Fruit fly (Drosophila melanogaster) whole organism, embryonic: ENCODE data around the gene Ctl1.

Experiments used
- ATbp ChIP-seq: fragments of 200-800 bp; sonication (Bioruptor generic); optimal IDR thresholded peaks from 2 replicates; lab custom pipeline; 2017; ENCODE audit warnings: missing biosample characterization, mild to moderate bottlenecking, missing genetic modification characterization, missing genetic modification reagents
- Adf1 ChIP-seq: fragments of 200-800 bp; sonication (Bioruptor generic); IDR thresholded peaks from 2 replicates; pipeline ENCODE4 v1.3.6; 2022; ENCODE audit warnings: missing biosample characterization, missing genetic modification characterization
- B-H2 ChIP-seq: fragments of 200-800 bp; sonication (Bioruptor generic); optimal IDR thresholded peaks from 2 replicates; lab custom pipeline; 2018; ENCODE audit warnings: missing biosample characterization, mild to moderate bottlenecking, missing genetic modification characterization
- CG10431 ChIP-seq: fragments of 200-800 bp; sonication (Bioruptor generic); optimal IDR thresholded peaks from 3 replicates; lab custom pipeline; 2018; ENCODE audit warnings: missing biosample characterization, mild to moderate bottlenecking, missing genetic modification characterization
- CG10543 ChIP-seq: fragments of 200-800 bp; sonication (Bioruptor generic); optimal IDR thresholded peaks from 3 replicates; lab custom pipeline; 2017; ENCODE audit warnings: missing biosample characterization, mild to moderate bottlenecking, missing genetic modification characterization, moderate library complexity
- CG10959 ChIP-seq: fragments of 200-800 bp; sonication (Bioruptor generic); IDR thresholded peaks from 2 replicates; pipeline ENCODE4 v1.3.6; 2022; ENCODE audit warnings: missing biosample characterization, missing genetic modification characterization
- CG12071 ChIP-seq: fragments of 200-800 bp; sonication (Bioruptor generic); optimal IDR thresholded peaks from 3 replicates; lab custom pipeline; 2018; ENCODE audit warnings: missing biosample characterization, mild to moderate bottlenecking, missing genetic modification characterization
- CG12155 ChIP-seq: fragments of 200-800 bp; sonication (Bioruptor generic); optimal IDR thresholded peaks from 3 replicates; lab custom pipeline; 2016; ENCODE audit warnings: missing biosample characterization, missing genetic modification characterization
- CG15011 ChIP-seq: fragments of 200-800 bp; sonication (Bioruptor generic); optimal IDR thresholded peaks from 3 replicates; lab custom pipeline; 2018; ENCODE audit warnings: missing biosample characterization, mild to moderate bottlenecking, missing genetic modification characterization
- CG1529 ChIP-seq: fragments of 200-800 bp; sonication (Bioruptor generic); optimal IDR thresholded peaks from 3 replicates; lab custom pipeline; 2018; ENCODE audit warnings: missing biosample characterization, missing genetic modification characterization
- CG1602 ChIP-seq: fragments of 200-800 bp; sonication (Bioruptor generic); optimal IDR thresholded peaks from 3 replicates; lab custom pipeline; 2016; ENCODE audit warnings: missing biosample characterization, missing genetic modification characterization
- CG17385 ChIP-seq: fragments of 200-800 bp; sonication (Bioruptor generic); optimal IDR thresholded peaks from 3 replicates; lab custom pipeline; 2018; ENCODE audit warnings: missing biosample characterization, mild to moderate bottlenecking, missing genetic modification characterization
- CG1792 ChIP-seq: fragments of 200-800 bp; sonication (Bioruptor generic); optimal IDR thresholded peaks from 2 replicates; lab custom pipeline; 2016; ENCODE audit warnings: missing biosample characterization, missing genetic modification characterization
- CG30020 ChIP-seq: fragments of 200-800 bp; optimal IDR thresholded peaks from 2 replicates; lab custom pipeline; 2019; ENCODE audit warnings: missing biosample characterization, mild to moderate bottlenecking, missing genetic modification characterization, moderate library complexity
- CG30403 ChIP-seq: fragments of 200-800 bp; sonication (Bioruptor generic); optimal IDR thresholded peaks from 3 replicates; lab custom pipeline; 2016; ENCODE audit warnings: missing biosample characterization, missing genetic modification characterization
- CG3847 ChIP-seq: fragments of 200-800 bp; sonication (Bioruptor generic); IDR thresholded peaks from 2 replicates; pipeline ENCODE4 v1.3.6; 2022; ENCODE audit warnings: missing biosample characterization, missing genetic modification characterization
- CG4424 ChIP-seq: fragments of 200-800 bp; sonication (Bioruptor generic); optimal IDR thresholded peaks from 3 replicates; lab custom pipeline; 2016; ENCODE audit warnings: missing biosample characterization, missing genetic modification characterization
- CG4854 ChIP-seq: fragments of 200-800 bp; sonication (Bioruptor generic); optimal IDR thresholded peaks from 2 replicates; lab custom pipeline; 2016; ENCODE audit warnings: missing biosample characterization, missing genetic modification characterization, inconsistent platforms
- CG6272 ChIP-seq: fragments of 200-800 bp; sonication (Bioruptor generic); IDR thresholded peaks from 2 replicates; pipeline ENCODE4 v1.3.6; 2022; ENCODE audit warnings: missing biosample characterization, missing genetic modification characterization
- CG6683 ChIP-seq: fragments of 200-800 bp; sonication (Bioruptor generic); optimal IDR thresholded peaks from 2 replicates; lab custom pipeline; 2017; ENCODE audit warnings: missing biosample characterization, mild to moderate bottlenecking, missing genetic modification characterization, missing genetic modification reagents
- CG7839 ChIP-seq: fragments of 200-800 bp; sonication (Bioruptor generic); optimal IDR thresholded peaks from 3 replicates; lab custom pipeline; 2018; ENCODE audit warnings: missing biosample characterization, mild to moderate bottlenecking, missing genetic modification characterization, moderate library complexity
- CG8924 ChIP-seq: fragments of 200-800 bp; optimal IDR thresholded peaks from 3 replicates; lab custom pipeline; 2019; ENCODE audit warnings: missing biosample characterization, mild to moderate bottlenecking, missing genetic modification characterization, moderate library complexity
- CG9797 ChIP-seq: fragments of 200-800 bp; sonication (Bioruptor generic); optimal IDR thresholded peaks from 3 replicates; lab custom pipeline; 2018; ENCODE audit warnings: missing biosample characterization, mild to moderate bottlenecking, missing genetic modification characterization
- HHEX ChIP-seq: fragments of 200-800 bp; sonication (Bioruptor generic); optimal IDR thresholded peaks from 3 replicates; lab custom pipeline; 2017; ENCODE audit warnings: missing biosample characterization, mild to moderate bottlenecking, missing genetic modification characterization, missing genetic modification reagents
- Hey ChIP-seq: fragments of 200-800 bp; sonication (Bioruptor generic); optimal IDR thresholded peaks from 3 replicates; lab custom pipeline; 2018; ENCODE audit warnings: missing biosample characterization, mild to moderate bottlenecking, missing genetic modification characterization
- Hmr ChIP-seq: fragments of 200-800 bp; sonication (Bioruptor generic); optimal IDR thresholded peaks from 3 replicates; lab custom pipeline; 2017; ENCODE audit warnings: mild to moderate bottlenecking, missing biosample characterization, missing genetic modification reagents, missing genetic modification characterization
- Med ChIP-seq: fragments of 200-800 bp; sonication (Bioruptor generic); peaks from one replicate; lab custom pipeline; 2016; ENCODE audit warnings: missing biosample characterization, missing genetic modification characterization, mild to moderate bottlenecking, inconsistent platforms, moderate library complexity
- NC2α ChIP-seq: fragments of 200-800 bp; sonication (Bioruptor generic); optimal IDR thresholded peaks from 2 replicates; lab custom pipeline; 2016; ENCODE audit warnings: missing biosample characterization, missing genetic modification characterization
- NFAT ChIP-seq: fragments of 200-800 bp; sonication (Bioruptor generic); IDR thresholded peaks from 2 replicates; pipeline ENCODE4 v1.3.6; 2022; ENCODE audit warnings: missing biosample characterization, missing genetic modification characterization
- Pdp1 ChIP-seq, 2 experiments: fragments of 200-800 bp; sonication (Bioruptor generic); optimal IDR thresholded peaks; 3 replicates each; lab custom pipeline; 2016; ENCODE audit warnings: missing biosample characterization in 2 of 2, missing genetic modification characterization in 2 of 2, mild to moderate bottlenecking in 1 of 2, moderate library complexity in 1 of 2
- Xrp1 ChIP-seq: fragments of 200-800 bp; sonication (Bioruptor generic); IDR thresholded peaks from 2 replicates; pipeline ENCODE4 v1.3.6; 2022; ENCODE audit warnings: missing biosample characterization, missing genetic modification characterization
- al ChIP-seq: fragments of 200-800 bp; sonication (Bioruptor generic); IDR thresholded peaks from 2 replicates; pipeline ENCODE4 v1.3.6; 2022; ENCODE audit warnings: missing biosample characterization, missing genetic modification characterization
- amos ChIP-seq: fragments of 200-800 bp; sonication (Bioruptor generic); IDR thresholded peaks from 2 replicates; pipeline ENCODE4 v1.3.6; 2022; ENCODE audit warnings: missing biosample characterization, missing genetic modification characterization; ENCODE audit not compliant: partially characterized antibody
- bab2 ChIP-seq: fragments of 200-800 bp; sonication (Bioruptor generic); optimal IDR thresholded peaks from 2 replicates; lab custom pipeline; 2016; ENCODE audit warnings: missing biosample characterization, missing genetic modification characterization
- bcd ChIP-seq: fragments of 200-800 bp; sonication (Bioruptor generic); optimal IDR thresholded peaks from 2 replicates; lab custom pipeline; 2017; ENCODE audit warnings: missing biosample characterization, mild to moderate bottlenecking, missing genetic modification characterization
- bsh ChIP-seq, 2 experiments: fragments of 200-800 bp; sonication (Bioruptor generic); optimal IDR thresholded peaks; 2 replicates each; lab custom pipeline; 2017 to 2018; ENCODE audit warnings: mild to moderate bottlenecking in 2 of 2, missing biosample characterization in 2 of 2, missing genetic modification characterization in 2 of 2, moderate library complexity in 1 of 2
- chinmo ChIP-seq: fragments of 200-800 bp; sonication (Bioruptor generic); IDR thresholded peaks from 4 replicates; pipeline ENCODE4 v1.3.6; 2022; ENCODE audit warnings: missing biosample characterization, missing genetic modification characterization; ENCODE audit not compliant: partially characterized antibody
- ci ChIP-seq: fragments of 200-800 bp; sonication (Bioruptor generic); IDR thresholded peaks from 3 replicates; pipeline ENCODE4 v1.3.6; 2022; ENCODE audit warnings: missing biosample characterization, missing genetic modification characterization
- danr ChIP-seq: fragments of 200-800 bp; sonication (Bioruptor generic); IDR thresholded peaks from 2 replicates; pipeline ENCODE4 v1.3.6; 2022; ENCODE audit warnings: missing biosample characterization, missing genetic modification characterization
- dimm ChIP-seq: fragments of 200-800 bp; sonication (Bioruptor generic); IDR thresholded peaks from 2 replicates; pipeline ENCODE4 v1.3.6; 2022; ENCODE audit warnings: missing biosample characterization, missing genetic modification characterization
- disco-r ChIP-seq: fragments of 200-800 bp; sonication (Bioruptor generic); optimal IDR thresholded peaks from 2 replicates; lab custom pipeline; 2016; ENCODE audit warnings: missing biosample characterization, missing genetic modification characterization
- dm ChIP-seq: fragments of 200-800 bp; sonication (Bioruptor generic); optimal IDR thresholded peaks from 3 replicates; lab custom pipeline; 2016; ENCODE audit warnings: missing biosample characterization, missing genetic modification characterization
- eve ChIP-seq, 2 experiments: fragments of >200 bp; optimal IDR thresholded peaks; 2 replicates each; lab custom pipeline; 2017; ENCODE audit warnings: missing biosample characterization in 2 of 2, missing genetic modification characterization in 2 of 2
- fd64A ChIP-seq: fragments of 200-800 bp; sonication (Bioruptor generic); optimal IDR thresholded peaks from 3 replicates; lab custom pipeline; 2018; ENCODE audit warnings: missing biosample characterization, mild to moderate bottlenecking, missing genetic modification characterization
- h ChIP-seq: fragments of >200 bp; optimal IDR thresholded peaks from 2 replicates; lab custom pipeline; 2017
- ham ChIP-seq: fragments of 200-800 bp; sonication (Bioruptor generic); IDR thresholded peaks from 2 replicates; pipeline ENCODE4 v1.3.6; 2022; ENCODE audit warnings: missing biosample characterization, missing genetic modification characterization
- jumu ChIP-seq: fragments of 200-800 bp; sonication (Bioruptor generic); optimal IDR thresholded peaks from 3 replicates; lab custom pipeline; 2016; ENCODE audit warnings: missing biosample characterization, missing genetic modification characterization
- lab ChIP-seq: fragments of 200-800 bp; sonication (Bioruptor generic); optimal IDR thresholded peaks from 3 replicates; lab custom pipeline; 2017; ENCODE audit warnings: missing biosample characterization, missing genetic modification characterization, mild to moderate bottlenecking, moderate library complexity, missing genetic modification reagents
- lov ChIP-seq, 2 experiments: fragments of 200-800 bp in 1 of 2; fragments of >200 bp in 1 of 2; sonication (Bioruptor generic) in 1 of 2; IDR thresholded peaks in 1 of 2; optimal IDR thresholded peaks in 1 of 2; 2 replicates in 1 of 2; 3 replicates in 1 of 2; pipeline versions ENCODE4 v1.3.6 to Lab custom; 2017 to 2022; ENCODE audit warnings: missing biosample characterization in 1 of 2, missing genetic modification characterization in 1 of 2
- phol ChIP-seq: fragments of 200-800 bp; sonication (Bioruptor generic); optimal IDR thresholded peaks from 3 replicates; lab custom pipeline; 2018; ENCODE audit warnings: missing biosample characterization, mild to moderate bottlenecking, missing genetic modification characterization, moderate library complexity
- tin ChIP-seq: fragments of 200-800 bp; sonication (Bioruptor generic); optimal IDR thresholded peaks from 3 replicates; lab custom pipeline; 2016; ENCODE audit warnings: missing biosample characterization, missing genetic modification characterization

The Ctl1 gene

dm6 chr3L:4288591-4289056 is 10.9 kb downstream of the Ctl1 start, which contains the start of gene Hexo1 (continued):
- no peak for TF ChIP-seq tin
- no peak for TF ChIP-seq NC2α (GFP tag; lab: Kevin White, UChicago)
- peak in 1 of 2 experiments; percentile 23 for TF ChIP-seq Pdp1 (GFP tag; optimal IDR thresholded peaks at IDR 0.05; lab: Kevin White, UChicago)
- no peak for TF ChIP-seq Hey (tag; lab: Kevin White, UChicago)
- peak; percentile 10 for TF ChIP-seq phol (tag; lab: Kevin White, UChicago)
- TF ChIP-seq al (GFP tag; lab: Robert Waterston, UW) = no peak
- no peak for TF ChIP-seq CG1792
- TF ChIP-seq dm = no peak
- no peak for TF ChIP-seq CG10431 (GFP tag; lab: Kevin White, UChicago)
- no peak for TF ChIP-seq B-H2 (GFP tag; lab: Kevin White, UChicago)
- TF ChIP-seq CG1602 (GFP tag; lab: Kevin White, UChicago) = no peak
- TF ChIP-seq h = no peak
- TF ChIP-seq CG7839 (tag; lab: Kevin White, UChicago) = peak; percentile 47
- peak; percentile 27; the same call in 1 of the 2 replicates for TF ChIP-seq Xrp1 (GFP tag; lab: Robert Waterston, UW)
- TF ChIP-seq chinmo (GFP tag; lab: Robert Waterston, UW) = 0 out of 4 replicates have a peak, but pooled peaks have one; percentile 47
- no peak for TF ChIP-seq jumu
- TF ChIP-seq CG12155 = no peak
- TF ChIP-seq bsh (GFP tag; optimal IDR thresholded peaks at IDR 0.05; lab: Kevin White, UChicago) = peak; percentile 35 to 58
- TF ChIP-seq Med (GFP tag; lab: Kevin White, UChicago) = peak; percentile 82
- no peak for TF ChIP-seq fd64A (GFP tag; lab: Kevin White, UChicago)
- peak; percentile 36 for TF ChIP-seq CG17385 (GFP tag; lab: Kevin White, UChicago)
- TF ChIP-seq bab2 (GFP tag; lab: Kevin White, UChicago) = peak; percentile 13
- TF ChIP-seq HHEX = no peak
- TF ChIP-seq CG9797 (GFP tag; lab: Kevin White, UChicago) = no peak
- TF ChIP-seq ci = peak; percentile 56; the same call in 1 of the 3 replicates
- TF ChIP-seq CG4424 (GFP tag; lab: Kevin White, UChicago) = no peak
- TF ChIP-seq ham (GFP tag; lab: Robert Waterston, UW) = no peak
- TF ChIP-seq amos (GFP tag; lab: Robert Waterston, UW) = no peak
- no peak for TF ChIP-seq NFAT
- no peak for TF ChIP-seq lab
- TF ChIP-seq danr (GFP tag; lab: Robert Waterston, UW) = no peak
- TF ChIP-seq CG8924 (tag; lab: Kevin White, UChicago) = peak; percentile 25
- no peak for TF ChIP-seq disco-r (GFP tag; lab: Kevin White, UChicago)
- no peak for TF ChIP-seq CG12071
- TF ChIP-seq CG30403 (GFP tag; lab: Kevin White, UChicago) = peak; percentile 37
- TF ChIP-seq CG6683 (GFP tag; lab: Kevin White, UChicago) = no peak
- TF ChIP-seq dimm (GFP tag; lab: Robert Waterston, UW) = no peak
- TF ChIP-seq CG15011 (GFP tag; lab: Kevin White, UChicago) = no peak
- peak; percentile 37 for TF ChIP-seq Hmr (GFP tag; lab: Kevin White, UChicago)
- no peak for TF ChIP-seq CG30020 (tag; lab: Kevin White, UChicago)
- no peak for TF ChIP-seq lov (optimal IDR thresholded peaks at IDR 0.05; lab: Kevin White, UChicago)
- no peak for TF ChIP-seq lov (GFP tag; IDR thresholded peaks at IDR 0.05; lab: Robert Waterston, UW)
- TF ChIP-seq bcd (GFP tag; lab: Kevin White, UChicago) = peak; percentile 10
- TF ChIP-seq CG1529 = no peak
- peak; percentile 2 for TF ChIP-seq CG4854
- TF ChIP-seq CG10959 = no peak
- no peak for TF ChIP-seq CG3847 (GFP tag; lab: Robert Waterston, UW)
- TF ChIP-seq Adf1 (GFP tag; lab: Robert Waterston, UW) = no peak
- no peak for TF ChIP-seq eve (GFP tag; optimal IDR thresholded peaks at IDR 0.05; lab: Kevin White, UChicago)
- no peak for TF ChIP-seq CG10543 (GFP tag; lab: Kevin White, UChicago)
- TF ChIP-seq ATbp (GFP tag; lab: Kevin White, UChicago) = peak; percentile 40
- TF ChIP-seq CG6272 (GFP tag; lab: Robert Waterston, UW) = no peak
